Worm (Caenorhabditis elegans) whole organism, L4 larva: ENCODE results near the gene C51E3.10.

ENCODE experiments used
- F44E2.7 ChIP-seq: fragments of 200-800 bp; sonication (Bioruptor generic); IDR thresholded peaks from 2 replicates; pipeline ENCODE4 v2.1.2; 2022; ENCODE audit warnings: missing genetic modification characterization, missing compliant biosample characterization
- mxl-3 ChIP-seq: fragments of 200-800 bp; sonication (Bioruptor generic); optimal IDR thresholded peaks from 2 replicates; lab custom pipeline; 2018; ENCODE audit warnings: mild to moderate bottlenecking, missing genetic modification characterization, missing compliant biosample characterization
- zfp-3 ChIP-seq: fragments of 200-800 bp; sonication (Bioruptor generic); conservative IDR thresholded peaks from 2 replicates; pipeline ENCODE4 v1.3.6; 2022; ENCODE audit warnings: missing genetic modification reagents, missing genetic modification characterization, missing compliant biosample characterization
- ztf-11 ChIP-seq: fragments of 150-350 bp; optimal IDR thresholded peaks from 2 replicates; lab custom pipeline; 2014; ENCODE audit warnings: missing biosample characterization, missing genetic modification characterization

DNA sequence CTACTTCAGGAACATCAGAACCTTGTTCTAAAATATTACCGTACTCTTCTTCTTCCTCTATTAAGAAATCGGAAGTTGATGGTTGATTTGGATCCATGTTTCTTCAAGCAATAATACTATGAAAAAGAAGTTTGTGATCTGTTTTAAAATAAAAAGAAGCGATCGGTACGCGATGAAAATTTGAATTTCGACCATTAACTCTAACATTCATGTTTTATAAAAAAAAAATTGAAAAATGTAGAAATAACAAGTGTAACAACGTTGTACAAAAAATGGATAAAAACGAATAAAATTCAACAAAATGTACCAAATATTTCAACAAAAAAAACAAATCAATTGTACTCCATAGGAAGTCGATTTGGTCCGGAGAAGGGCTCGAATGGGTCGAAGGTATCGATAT lies 49.3 kb upstream of the C51E3.10 start, which contains the start of gene tftc-3:
- TF ChIP-seq zfp-3 (GFP tag; lab: Robert Waterston, UW): no peak
- no peak for TF ChIP-seq F44E2.7 (GFP tag; lab: Robert Waterston, UW)
- TF ChIP-seq mxl-3 (GFP tag; lab: Kevin White, UChicago): no peak
- no peak for TF ChIP-seq ztf-11 (tag; lab: Kevin White, UChicago)
